Worm (Caenorhabditis elegans): ENCODE measurements around the gene M142.8.

The M142.8 gene

ce11 chrIII:10957236-10957635, 23.8 kb downstream of the M142.8 start:
- TF ChIP-seq lin-13 (GFP tag; optimal IDR thresholded peaks at IDR 0.05), result no peak
- no peak for TF ChIP-seq unc-62 (GFP tag; optimal IDR thresholded peaks at IDR 0.05)
- TF ChIP-seq ztf-11 (tag; optimal IDR thresholded peaks at IDR 0.05), result no peak
- no peak for TF ChIP-seq nhr-23 (tag; optimal IDR thresholded peaks at IDR 0.05)
- no peak for TF ChIP-seq nhr-21 (tag; optimal IDR thresholded peaks at IDR 0.05)
- TF ChIP-seq peb-1 (tag; optimal IDR thresholded peaks at IDR 0.05), result no peak
- TF ChIP-seq blmp-1 (tag; optimal IDR thresholded peaks at IDR 0.05; ENCODE audit: insufficient read depth), result no peak
- TF ChIP-seq lin-39 (tag; optimal IDR thresholded peaks at IDR 0.05), result no peak

ce11 chrIII:10957710-10958109, 24.3 kb downstream of the M142.8 start:
- TF ChIP-seq ztf-4 (tag; optimal IDR thresholded peaks at IDR 0.05) (no peak), blmp-1 (tag; optimal IDR thresholded peaks at IDR 0.05; ENCODE audit: insufficient read depth) (no peak), mbf-1 (tag; optimal IDR thresholded peaks at IDR 0.05) (no peak), lsy-2 (tag; optimal IDR thresholded peaks at IDR 0.05) (no peak), nhr-12 (tag; optimal IDR thresholded peaks at IDR 0.05) (no peak), nhr-23 (tag; optimal IDR thresholded peaks at IDR 0.05) (no peak), ZK546.5 (tag; optimal IDR thresholded peaks at IDR 0.05) (no peak)

ce11 chrIII:10960387-10960786, 27.0 kb downstream of the M142.8 start:
- TF ChIP-seq crh-2 (tag; optimal IDR thresholded peaks at IDR 0.05) (no peak), nhr-21 (tag; optimal IDR thresholded peaks at IDR 0.05) (no peak), unc-62 (GFP tag; optimal IDR thresholded peaks at IDR 0.05) (no peak), zag-1 (tag; optimal IDR thresholded peaks at IDR 0.05) (no peak), sma-9 (GFP tag; optimal IDR thresholded peaks at IDR 0.05) (no peak), sma-9 (tag; optimal IDR thresholded peaks at IDR 0.05) (no peak), ztf-11 (tag; optimal IDR thresholded peaks at IDR 0.05) (no peak), mdl-1 (tag; optimal IDR thresholded peaks at IDR 0.05) (no peak), gmeb-1 (tag; optimal IDR thresholded peaks at IDR 0.05) (no peak), sem-4 (tag; optimal IDR thresholded peaks at IDR 0.05) (no peak), aly-2 (tag; optimal IDR thresholded peaks at IDR 0.05) (no peak), nhr-25 (tag; optimal IDR thresholded peaks at IDR 0.05) (no peak), nhr-11 (tag; optimal IDR thresholded peaks at IDR 0.05) (no peak), nhr-237 (tag; optimal IDR thresholded peaks at IDR 0.05) (no peak)

ce11 chrIII:10962910-10963309, 29.5 kb downstream of the M142.8 start:
- TF ChIP-seq nhr-6 (tag; optimal IDR thresholded peaks at IDR 0.05) (no peak), mab-5 (tag; optimal IDR thresholded peaks at IDR 0.05) (no peak), sma-9 (GFP tag; optimal IDR thresholded peaks at IDR 0.05) (no peak), sma-9 (tag; optimal IDR thresholded peaks at IDR 0.05) (no peak), nhr-10 (tag; optimal IDR thresholded peaks at IDR 0.05) (no peak), ztf-1 (GFP tag; conservative IDR thresholded peaks at IDR 0.05) (no peak), mdl-1 (tag; optimal IDR thresholded peaks at IDR 0.05) (no peak), F13H6.1 (tag; optimal IDR thresholded peaks at IDR 0.05) (no peak), Y55F3AM.14 (GFP tag; optimal IDR thresholded peaks at IDR 0.05) (no peak), nhr-237 (tag; optimal IDR thresholded peaks at IDR 0.05) (no peak), crh-2 (tag; optimal IDR thresholded peaks at IDR 0.05) (no peak), snpc-4 (tag; optimal IDR thresholded peaks at IDR 0.05) (no peak), nhr-21 (tag; optimal IDR thresholded peaks at IDR 0.05) (no peak), lin-39 (tag; optimal IDR thresholded peaks at IDR 0.05) (no peak), ztf-4 (tag; optimal IDR thresholded peaks at IDR 0.05) (no peak), nhr-23 (tag; optimal IDR thresholded peaks at IDR 0.05) (no peak), aly-2 (tag; optimal IDR thresholded peaks at IDR 0.05) (no peak), unc-62 (GFP tag; optimal IDR thresholded peaks at IDR 0.05) (no peak), blmp-1 (tag; optimal IDR thresholded peaks at IDR 0.05; ENCODE audit: insufficient read depth) (no peak)

- TF ChIP-seq aly-2 (tag; optimal IDR thresholded peaks at IDR 0.05) (no peak), ceh-16 (tag; optimal IDR thresholded peaks at IDR 0.05) (no peak), egl-27 (tag; optimal IDR thresholded peaks at IDR 0.05) (no peak), snpc-4 (tag; optimal IDR thresholded peaks at IDR 0.05) (no peak), nhr-23 (tag; optimal IDR thresholded peaks at IDR 0.05) (no peak), sma-3 (GFP tag; optimal IDR thresholded peaks at IDR 0.05) (no peak), zag-1 (tag; optimal IDR thresholded peaks at IDR 0.05) (no peak)
These were observed 33.6 kb downstream of the M142.8 start, which contains the start of gene W05B2.2 for ce11 chrIII:10967010-10967409. Gene W05B2.2 (minus strand): TSS chrIII:10967110.

Data from whole organism, L2 larva.